Worm (Caenorhabditis elegans) whole organism, late embryonic: Measurements from ENCODE around the gene tag-151.

Experiments
- elt-2 ChIP-seq: sonication (generic microtip); optimal IDR thresholded peaks from 2 replicates; lab custom pipeline; 2016; ENCODE audit warnings: missing genetic modification reagents, missing genetic modification characterization, missing compliant biosample characterization
- npax-4 ChIP-seq: sonication (generic microtip); optimal IDR thresholded peaks from 2 replicates; lab custom pipeline; 2016; ENCODE audit warnings: missing genetic modification characterization, missing compliant biosample characterization
- unc-3 ChIP-seq, 2 experiments: fragments of 200-800 bp in 1 of 2; sonication (Bioruptor generic) in 1 of 2; sonication (generic microtip) in 1 of 2; conservative IDR thresholded peaks in 1 of 2; optimal IDR thresholded peaks in 1 of 2; 2 replicates each; pipeline versions ENCODE4 v1.3.6 to Lab custom; 2016 to 2022; ENCODE audit warnings: missing compliant biosample characterization in 2 of 2, missing genetic modification characterization in 2 of 2, missing genetic modification reagents in 1 of 2
- zip-5 ChIP-seq: sonication (generic microtip); optimal IDR thresholded peaks from 2 replicates; lab custom pipeline; 2016; ENCODE audit warnings: missing genetic modification characterization, missing compliant biosample characterization

DNA sequence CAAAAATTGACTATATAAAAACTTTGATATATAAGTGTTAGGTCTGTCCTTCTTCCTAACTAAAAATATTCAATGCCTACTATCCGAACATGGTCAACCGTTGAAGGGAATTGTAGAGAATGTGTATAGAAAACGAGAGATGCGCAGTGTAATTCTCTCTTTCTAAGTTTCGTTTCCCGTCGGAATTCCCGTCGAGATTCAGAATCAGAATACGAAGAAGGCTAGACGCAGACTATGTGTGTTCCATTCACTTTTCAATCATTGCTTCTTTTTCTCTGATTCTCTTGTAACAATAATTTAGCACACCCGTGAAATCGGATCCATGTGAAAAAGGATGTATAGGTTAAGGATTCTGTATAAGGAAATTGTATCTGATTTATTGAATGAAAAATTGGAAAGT lies 24.4 kb downstream of the tag-151 start:
- TF ChIP-seq zip-5 (tag; lab: Kevin White, UChicago), result no peak
- TF ChIP-seq unc-3 (GFP tag; conservative IDR thresholded peaks at IDR 0.05; lab: Robert Waterston, UW), result no peak
- no peak for TF ChIP-seq unc-3 (tag; optimal IDR thresholded peaks at IDR 0.05; lab: Kevin White, UChicago)
- no peak for TF ChIP-seq npax-4 (tag; lab: Kevin White, UChicago)
- TF ChIP-seq elt-2, result no peak
